Fruit fly (Drosophila melanogaster) whole organism, embryonic: ENCODE results near the gene Nup93-1.
A peak's percentile ranks its signal among the peaks of the same experiment; 100 is the strongest.

Experiments
- ATbp ChIP-seq: fragments of 200-800 bp; sonication (Bioruptor generic); optimal IDR thresholded peaks from 2 replicates; lab custom pipeline; 2017; ENCODE audit warnings: missing biosample characterization, mild to moderate bottlenecking, missing genetic modification characterization, missing genetic modification reagents
- BtbVII ChIP-seq: fragments of 200-800 bp; sonication (Bioruptor generic); optimal IDR thresholded peaks from 3 replicates; lab custom pipeline; 2017; ENCODE audit warnings: missing biosample characterization, mild to moderate bottlenecking, missing genetic modification characterization
- Bteb2 ChIP-seq: fragments of 200-800 bp; sonication (Bioruptor generic); optimal IDR thresholded peaks from 2 replicates; lab custom pipeline; 2016; ENCODE audit warnings: missing biosample characterization, missing genetic modification characterization
- CG10321 ChIP-seq: fragments of 200-800 bp; sonication (Bioruptor generic); IDR thresholded peaks from 2 replicates; pipeline ENCODE4 v1.3.6; 2022; ENCODE audit warnings: missing biosample characterization, missing genetic modification characterization
- CG11398 ChIP-seq: fragments of 200-800 bp; sonication (Bioruptor generic); optimal IDR thresholded peaks from 2 replicates; lab custom pipeline; 2016; ENCODE audit warnings: missing biosample characterization, missing genetic modification characterization
- CG11560 ChIP-seq: fragments of 200-800 bp; sonication (Bioruptor generic); IDR thresholded peaks from 3 replicates; pipeline ENCODE4 v1.3.6; 2022; ENCODE audit warnings: missing biosample characterization, missing genetic modification characterization
- CG12219 ChIP-seq: fragments of 200-800 bp; sonication (Bioruptor generic); optimal IDR thresholded peaks from 3 replicates; lab custom pipeline; 2018; ENCODE audit warnings: missing biosample characterization, mild to moderate bottlenecking, missing genetic modification characterization
- CG12942 ChIP-seq: fragments of 200-800 bp; sonication (Bioruptor generic); optimal IDR thresholded peaks from 3 replicates; lab custom pipeline; 2016; ENCODE audit warnings: missing biosample characterization, missing genetic modification characterization
- CG14710 ChIP-seq: fragments of 200-800 bp; sonication (Bioruptor generic); optimal IDR thresholded peaks from 3 replicates; lab custom pipeline; 2019; ENCODE audit warnings: missing biosample characterization, mild to moderate bottlenecking, missing genetic modification characterization, moderate library complexity
- CG17359 ChIP-seq: fragments of 200-800 bp; sonication (Bioruptor generic); optimal IDR thresholded peaks from 3 replicates; lab custom pipeline; 2018; ENCODE audit warnings: missing biosample characterization, mild to moderate bottlenecking, missing genetic modification characterization, moderate library complexity
- CG43689 ChIP-seq: fragments of 200-800 bp; sonication (Bioruptor generic); IDR thresholded peaks from 2 replicates; pipeline ENCODE4 v1.3.6; 2022; ENCODE audit warnings: missing biosample characterization, missing genetic modification characterization
- CG6791 ChIP-seq: fragments of 200-800 bp; sonication (Bioruptor generic); IDR thresholded peaks from 3 replicates; pipeline ENCODE4 v1.3.6; 2022; ENCODE audit warnings: missing biosample characterization, missing genetic modification characterization; ENCODE audit not compliant: partially characterized antibody
- CG7556 ChIP-seq: fragments of 200-800 bp; sonication (Bioruptor generic); optimal IDR thresholded peaks from 2 replicates; lab custom pipeline; 2017; ENCODE audit warnings: missing biosample characterization, mild to moderate bottlenecking, missing genetic modification characterization
- CG8089 ChIP-seq: fragments of 200-800 bp; sonication (Bioruptor generic); optimal IDR thresholded peaks from 3 replicates; lab custom pipeline; 2016; ENCODE audit warnings: missing biosample characterization, missing genetic modification characterization
- CG8944 ChIP-seq: fragments of 200-800 bp; sonication (Bioruptor generic); optimal IDR thresholded peaks from 3 replicates; lab custom pipeline; 2016; ENCODE audit warnings: missing biosample characterization, missing genetic modification characterization
- CG9609 ChIP-seq: fragments of 200-800 bp; sonication (Bioruptor generic); optimal IDR thresholded peaks from 3 replicates; lab custom pipeline; 2016; ENCODE audit warnings: missing biosample characterization, missing genetic modification characterization
- Chrac-16 ChIP-seq: fragments of 200-800 bp; sonication (Bioruptor generic); optimal IDR thresholded peaks from 3 replicates; lab custom pipeline; 2016; ENCODE audit warnings: missing biosample characterization, missing genetic modification characterization
- ERR ChIP-seq: fragments of 200-800 bp; sonication (Bioruptor generic); optimal IDR thresholded peaks from 2 replicates; lab custom pipeline; 2016; ENCODE audit warnings: missing biosample characterization, missing genetic modification characterization
- Gsc ChIP-seq: fragments of 200-800 bp; sonication (Bioruptor generic); IDR thresholded peaks from 2 replicates; pipeline ENCODE4 v1.3.6; 2022; ENCODE audit warnings: missing biosample characterization, missing genetic modification characterization
- H15 ChIP-seq: fragments of 200-800 bp; sonication (Bioruptor generic); IDR thresholded peaks from 3 replicates; pipeline ENCODE4 v1.3.6; 2022; ENCODE audit warnings: missing biosample characterization, missing genetic modification characterization
- HLH3B ChIP-seq: fragments of 200-800 bp; sonication (Bioruptor generic); IDR thresholded peaks from 2 replicates; pipeline ENCODE4 v1.3.6; 2022; ENCODE audit warnings: missing biosample characterization, missing genetic modification characterization
- HmgD ChIP-seq: fragments of 200-800 bp; sonication (Bioruptor generic); optimal IDR thresholded peaks from 3 replicates; lab custom pipeline; 2016; ENCODE audit warnings: missing biosample characterization, missing genetic modification characterization
- Lhr ChIP-seq: fragments of 200-800 bp; sonication (Bioruptor generic); optimal IDR thresholded peaks from 3 replicates; lab custom pipeline; 2017; ENCODE audit warnings: mild to moderate bottlenecking, missing biosample characterization, missing genetic modification reagents, missing genetic modification characterization
- Mrtf ChIP-seq: fragments of 200-800 bp; sonication (Bioruptor generic); IDR thresholded peaks from 3 replicates; pipeline ENCODE4 v1.3.6; 2022; ENCODE audit warnings: missing biosample characterization, missing genetic modification characterization
- Nf-YC ChIP-seq: fragments of 200-800 bp; optimal IDR thresholded peaks from 3 replicates; lab custom pipeline; 2019; ENCODE audit warnings: missing biosample characterization, mild to moderate bottlenecking, missing genetic modification characterization, moderate library complexity
- Poxn ChIP-seq: fragments of 200-800 bp; sonication (Bioruptor generic); IDR thresholded peaks from 2 replicates; pipeline ENCODE4 v1.3.6; 2022; ENCODE audit warnings: missing biosample characterization, missing genetic modification characterization
- Ptx1 ChIP-seq: fragments of 200-800 bp; sonication (Bioruptor generic); IDR thresholded peaks from 2 replicates; pipeline ENCODE4 v1.3.6; 2022; ENCODE audit warnings: missing biosample characterization, missing genetic modification characterization
- Sry-δ ChIP-seq: fragments of 200-800 bp; sonication (Bioruptor generic); optimal IDR thresholded peaks from 2 replicates; lab custom pipeline; 2016; ENCODE audit warnings: missing biosample characterization, missing genetic modification characterization
- Stat92E ChIP-seq, 3 experiments: fragments of >200 bp in 2 of 3; fragments of 200-800 bp in 1 of 3; sonication (Bioruptor generic) in 1 of 3; optimal IDR thresholded peaks; 2 replicates each; lab custom pipeline; 2017 to 2019; ENCODE audit warnings: missing biosample characterization in 3 of 3, missing genetic modification characterization in 3 of 3, mild to moderate bottlenecking in 1 of 3, moderate library complexity in 1 of 3
- Tbp ChIP-seq: fragments of >200 bp; optimal IDR thresholded peaks from 2 replicates; lab custom pipeline; 2018; ENCODE audit warnings: missing biosample characterization, missing genetic modification characterization
- Vsx1 ChIP-seq: fragments of 200-800 bp; sonication (Bioruptor generic); optimal IDR thresholded peaks from 2 replicates; lab custom pipeline; 2017; ENCODE audit warnings: missing biosample characterization, mild to moderate bottlenecking, missing genetic modification characterization, missing genetic modification reagents
- cas ChIP-seq: fragments of 200-800 bp; sonication (Bioruptor generic); IDR thresholded peaks from 2 replicates; pipeline ENCODE4 v1.3.6; 2022; ENCODE audit warnings: missing biosample characterization, missing genetic modification characterization
- cwo ChIP-seq: fragments of 200-800 bp; sonication (Bioruptor generic); optimal IDR thresholded peaks from 3 replicates; lab custom pipeline; 2017; ENCODE audit warnings: missing biosample characterization, missing genetic modification characterization, mild to moderate bottlenecking, moderate library complexity, missing genetic modification reagents
- disco-r ChIP-seq: fragments of 200-800 bp; sonication (Bioruptor generic); optimal IDR thresholded peaks from 2 replicates; lab custom pipeline; 2016; ENCODE audit warnings: missing biosample characterization, missing genetic modification characterization
- fd96Cb ChIP-seq: fragments of 200-800 bp; sonication (Bioruptor generic); optimal IDR thresholded peaks from 2 replicates; lab custom pipeline; 2018; ENCODE audit warnings: missing biosample characterization, mild to moderate bottlenecking, missing genetic modification characterization, moderate library complexity
- fru ChIP-seq: fragments of >200 bp; optimal IDR thresholded peaks from 2 replicates; lab custom pipeline; 2017
- gce ChIP-seq: fragments of 200-800 bp; sonication (Bioruptor generic); IDR thresholded peaks from 3 replicates; pipeline ENCODE4 v1.3.6; 2022; ENCODE audit warnings: missing biosample characterization, missing genetic modification characterization
- grn ChIP-seq: fragments of 200-800 bp; sonication (Bioruptor generic); optimal IDR thresholded peaks from 3 replicates; lab custom pipeline; 2017; ENCODE audit warnings: missing biosample characterization, missing genetic modification characterization
- gt ChIP-seq: fragments of 200-800 bp; sonication (Bioruptor generic); IDR thresholded peaks from 2 replicates; pipeline ENCODE4 v1.3.6; 2022; ENCODE audit warnings: missing biosample characterization, missing genetic modification characterization
- hbn ChIP-seq: fragments of 200-800 bp; sonication (Bioruptor generic); IDR thresholded peaks from 2 replicates; pipeline ENCODE4 v1.3.6; 2022; ENCODE audit warnings: missing biosample characterization, missing genetic modification characterization; ENCODE audit not compliant: partially characterized antibody
- hkb ChIP-seq, 2 experiments: fragments of 200-800 bp in 1 of 2; fragments of >200 bp in 1 of 2; sonication (Bioruptor generic) in 1 of 2; IDR thresholded peaks in 1 of 2; optimal IDR thresholded peaks in 1 of 2; 2 replicates each; pipeline versions ENCODE4 v1.3.6 to Lab custom; 2017 to 2022; ENCODE audit warnings: missing biosample characterization in 1 of 2, missing genetic modification characterization in 1 of 2
- lilli ChIP-seq: fragments of 200-800 bp; sonication (Bioruptor generic); optimal IDR thresholded peaks from 3 replicates; lab custom pipeline; 2016; ENCODE audit warnings: missing biosample characterization, missing genetic modification characterization
- lola ChIP-seq, 3 experiments: fragments of >200 bp in 2 of 3; fragments of 200-800 bp in 1 of 3; sonication (Bioruptor generic) in 1 of 3; optimal IDR thresholded peaks; 2 replicates each; lab custom pipeline; 2017 to 2019; ENCODE audit warnings: missing biosample characterization in 3 of 3, missing genetic modification characterization in 3 of 3, mild to moderate bottlenecking in 1 of 3, moderate library complexity in 1 of 3
- mld ChIP-seq: fragments of 200-800 bp; sonication (Bioruptor generic); IDR thresholded peaks from 3 replicates; pipeline ENCODE4 v1.3.6; 2022; ENCODE audit warnings: missing biosample characterization, missing genetic modification characterization; ENCODE audit not compliant: partially characterized antibody
- sd ChIP-seq: fragments of 200-800 bp; sonication (Bioruptor generic); optimal IDR thresholded peaks from 3 replicates; lab custom pipeline; 2018; ENCODE audit warnings: missing biosample characterization, mild to moderate bottlenecking, missing genetic modification characterization, moderate library complexity
- sens ChIP-seq: fragments of 200-800 bp; sonication (Bioruptor generic); peaks from one replicate; lab custom pipeline; 2016; ENCODE audit warnings: missing biosample characterization, missing genetic modification characterization
- stc ChIP-seq: fragments of 200-800 bp; sonication (Bioruptor generic); IDR thresholded peaks from 2 replicates; pipeline ENCODE4 v1.3.6; 2022; ENCODE audit warnings: missing biosample characterization, missing genetic modification characterization
- tap ChIP-seq: fragments of 200-800 bp; optimal IDR thresholded peaks from 3 replicates; lab custom pipeline; 2019; ENCODE audit warnings: missing biosample characterization, mild to moderate bottlenecking, missing genetic modification characterization, moderate library complexity
- wor ChIP-seq: fragments of 200-800 bp; sonication (Bioruptor generic); IDR thresholded peaks from 2 replicates; pipeline ENCODE4 v1.3.6; 2022; ENCODE audit warnings: missing biosample characterization, missing genetic modification characterization

Nup93-1 gene

DNA sequence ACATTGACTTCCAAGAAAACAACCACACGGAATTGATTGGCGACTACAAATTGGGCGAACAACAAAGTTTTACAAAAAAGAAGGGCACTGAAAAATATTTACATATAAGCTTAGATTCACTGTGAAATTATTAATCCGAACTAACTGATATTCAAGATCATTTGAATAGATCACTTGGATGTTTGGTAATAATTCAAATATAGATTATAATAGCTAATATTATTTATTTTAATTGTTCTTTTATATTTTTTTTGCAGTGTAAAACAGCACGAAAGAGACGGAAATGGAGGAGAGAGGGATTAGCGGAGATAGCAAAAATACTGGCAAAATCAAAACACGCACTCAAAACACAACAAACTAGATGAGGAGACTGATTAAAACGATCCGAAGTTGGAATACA is 15.6 kb downstream of the Nup93-1 start (continued):
- TF ChIP-seq sd (tag; lab: Kevin White, UChicago) (no peak), Nf-YC (tag; lab: Kevin White, UChicago) (no peak), Poxn (GFP tag; lab: Robert Waterston, UW) (no peak), grn (no peak), CG8944 (GFP tag; lab: Kevin White, UChicago) (no peak), CG12219 (GFP tag; lab: Kevin White, UChicago) (no peak)

DNA sequence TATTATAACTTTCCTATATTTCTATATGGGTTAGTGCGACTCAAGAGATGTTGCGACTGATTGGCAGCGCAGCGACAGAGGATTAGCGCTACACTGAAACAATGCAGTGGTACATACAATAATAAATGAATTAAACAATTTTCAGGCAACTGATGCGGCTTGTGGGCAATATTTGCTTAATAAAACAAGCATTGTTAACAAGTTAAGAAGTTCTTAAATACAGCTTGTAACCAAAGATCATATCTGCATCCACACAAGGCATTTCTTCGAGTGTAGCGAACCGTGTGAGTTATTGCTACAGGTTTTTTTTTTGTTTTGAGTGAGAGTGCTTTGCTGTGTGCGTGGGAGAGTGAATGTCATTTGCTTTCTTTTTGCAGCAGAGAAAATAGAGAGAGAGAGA is 16.3 kb downstream of the Nup93-1 start:
- TF ChIP-seq Lhr (GFP tag; lab: Kevin White, UChicago) (peak; percentile 28), disco-r (no peak), stc (GFP tag; lab: Robert Waterston, UW) (peak; percentile 73), Stat92E (GFP tag; optimal IDR thresholded peaks at IDR 0.05; lab: Kevin White, UChicago) (no peak), tap (tag; lab: Kevin White, UChicago) (peak; percentile 30), mld (no peak), gt (GFP tag; lab: Robert Waterston, UW) (no peak), CG12942 (GFP tag; lab: Kevin White, UChicago) (peak; percentile 32), lola (GFP tag; optimal IDR thresholded peaks at IDR 0.05; lab: Kevin White, UChicago) (peak in 1 of 3 experiments; percentile 36), Sry-δ (GFP tag; lab: Kevin White, UChicago) (peak; percentile 43), HLH3B (GFP tag; lab: Robert Waterston, UW) (peak; percentile 68), ERR (GFP tag; lab: Kevin White, UChicago) (peak; percentile 68), CG14710 (tag; lab: Kevin White, UChicago) (peak; percentile 41), fru (lab: Kevin White, UChicago) (no peak), CG7556 (peak; percentile 49), lilli (GFP tag; lab: Kevin White, UChicago) (peak; percentile 76), Mrtf (no peak; the same call in 2 of the 3 replicates), Vsx1 (GFP tag; lab: Kevin White, UChicago) (peak; percentile 47), H15 (peak; percentile 67; the same call in 2 of the 3 replicates), CG17359 (tag; lab: Kevin White, UChicago) (peak; percentile 84), cwo (GFP tag; lab: Kevin White, UChicago) (peak; percentile 49), fd96Cb (peak; percentile 69), CG43689 (GFP tag; lab: Robert Waterston, UW) (peak; percentile 38; the same call in 1 of the 2 replicates), Chrac-16 (GFP tag; lab: Kevin White, UChicago) (peak; percentile 66), BtbVII (GFP tag; lab: Kevin White, UChicago) (peak; percentile 29), wor (GFP tag; lab: Robert Waterston, UW) (peak; percentile 71), CG6791 (GFP tag; lab: Robert Waterston, UW) (no peak), CG11398 (GFP tag; lab: Kevin White, UChicago) (no peak), gce (GFP tag; lab: Robert Waterston, UW) (peak; percentile 69; the same call in 2 of the 3 replicates), ATbp (GFP tag; lab: Kevin White, UChicago) (peak; percentile 83), CG11560 (tag; lab: Robert Waterston, UW) (no peak), hkb (optimal IDR thresholded peaks at IDR 0.05; lab: Kevin White, UChicago) (no peak), hkb (GFP tag; IDR thresholded peaks at IDR 0.05; lab: Robert Waterston, UW) (peak; percentile 74), Gsc (GFP tag; lab: Robert Waterston, UW) (no peak), CG9609 (GFP tag; lab: Kevin White, UChicago) (peak; percentile 70), Ptx1 (GFP tag; lab: Robert Waterston, UW) (peak; percentile 84), CG8089 (peak; percentile 63), CG10321 (0 out of 2 replicates have a peak, but pooled peaks have one; percentile 24), hbn (no peak), Tbp (GFP tag; lab: Kevin White, UChicago) (no peak), HmgD (GFP tag; lab: Kevin White, UChicago) (peak; percentile 32), cas (GFP tag; lab: Robert Waterston, UW) (0 out of 2 replicates have a peak, but pooled peaks have one; percentile 17), sens (GFP tag; lab: Kevin White, UChicago) (peak; percentile 97), Bteb2 (GFP tag; lab: Kevin White, UChicago) (peak; percentile 40)
